Worm (Caenorhabditis elegans) whole organism, L4/young adult: ENCODE measurements around the gene clec-163.

Source experiments
- W03F9.2 ChIP-seq: fragments of 150-350 bp; optimal IDR thresholded peaks from 2 replicates; lab custom pipeline; 2014; ENCODE audit warnings: missing biosample characterization, missing genetic modification characterization
- dao-5 ChIP-seq: sonication (generic microtip); optimal IDR thresholded peaks from 2 replicates; lab custom pipeline; 2016; ENCODE audit warnings: missing genotype, missing genetic modification characterization, moderate library complexity, missing compliant biosample characterization
- him-1 ChIP-seq: sonication (generic microtip); optimal IDR thresholded peaks from 2 replicates; lab custom pipeline; 2016; ENCODE audit warnings: missing genotype, missing genetic modification reagents, missing genetic modification characterization, missing compliant biosample characterization

- TF ChIP-seq him-1 (tag; lab: Kevin White, UChicago) = no peak
- peak; percentile 41 for TF ChIP-seq dao-5 (tag; lab: Kevin White, UChicago)
- no peak for TF ChIP-seq W03F9.2 (tag; lab: Kevin White, UChicago)
Measured at ce11 chrIII:10746406-10746807, 47.7 kb upstream of the clec-163 start.
